Worm (Caenorhabditis elegans): ENCODE data around the gene msrp-3.
"Not testable (repeated sequence)": the region's sequence is repeated elsewhere in the genome, so short reads cannot be mapped to it uniquely, and the experiment has no call there.

DNA sequence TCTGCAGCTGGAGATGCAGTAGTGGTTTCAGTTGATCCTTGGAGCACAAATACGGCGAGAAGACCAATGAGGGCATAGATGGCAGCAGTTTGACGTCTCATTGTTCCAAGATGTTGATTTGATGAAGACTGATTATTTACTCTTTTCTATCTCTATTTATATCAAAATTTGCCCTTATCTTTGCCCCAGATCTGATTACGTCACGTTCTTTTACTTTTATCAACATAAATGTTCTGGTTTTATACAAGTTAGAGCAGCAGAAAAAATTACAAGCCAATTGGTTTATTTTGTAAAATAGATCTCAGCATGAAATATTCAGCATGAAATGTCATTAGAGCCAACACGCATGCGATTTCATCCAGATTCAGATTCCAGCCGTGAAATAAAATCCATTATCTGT, 8.1 kb upstream of the msrp-3 start, which contains the start of gene msrp-4:
- TF ChIP-seq ama-1 (optimal IDR thresholded peaks at IDR 0.05); tra-4 (tag; optimal IDR thresholded peaks at IDR 0.05): not testable (repeated sequence)

Measured in whole organism, early embryonic.